Fruit fly (Drosophila melanogaster) whole organism, wandering third instar larva: ENCODE results near the gene Imp.

Source experiments
- Abd-B ChIP-seq: fragments of >200 bp; optimal IDR thresholded peaks from 2 replicates; lab custom pipeline; 2017; ENCODE audit warnings: missing biosample characterization, missing genetic modification characterization
- CG32264 ChIP-seq: fragments of 200-800 bp; sonication (Bioruptor generic); optimal IDR thresholded peaks from 2 replicates; lab custom pipeline; 2016; ENCODE audit warnings: missing biosample characterization, missing genetic modification characterization
- CG9705 ChIP-seq: fragments of 200-800 bp; sonication (Bioruptor generic); optimal IDR thresholded peaks from 2 replicates; lab custom pipeline; 2018; ENCODE audit warnings: missing biosample characterization, mild to moderate bottlenecking, missing genetic modification characterization
- Dfd ChIP-seq: fragments of >200 bp; optimal IDR thresholded peaks from 2 replicates; lab custom pipeline; 2017; ENCODE audit warnings: missing biosample characterization, missing genetic modification characterization
- GATAd ChIP-seq: sonication (Bioruptor generic); optimal IDR thresholded peaks from 2 replicates; lab custom pipeline; 2016; ENCODE audit warnings: missing biosample characterization, missing genetic modification characterization
- Hnf4 ChIP-seq: fragments of 200-800 bp; sonication (Bioruptor generic); optimal IDR thresholded peaks from 2 replicates; lab custom pipeline; 2016; ENCODE audit warnings: missing biosample characterization, mild to moderate bottlenecking, missing genetic modification characterization
- Hr78 ChIP-seq: fragments of >200 bp; optimal IDR thresholded peaks from 2 replicates; lab custom pipeline; 2017; ENCODE audit warnings: missing biosample characterization, missing genetic modification characterization
- Hr83 ChIP-seq: fragments of 200-300 bp; sonication (Bioruptor generic); optimal IDR thresholded peaks from 2 replicates; lab custom pipeline; 2016; ENCODE audit warnings: missing biosample characterization, mild to moderate bottlenecking, missing genetic modification characterization, moderate library complexity; ENCODE audit not compliant: poor library complexity, severe bottlenecking
- N ChIP-seq: fragments of >200 bp; optimal IDR thresholded peaks from 2 replicates; lab custom pipeline; 2018; ENCODE audit warnings: missing biosample characterization, missing external identifiers, missing genetic modification characterization
- Rel ChIP-seq, 2 experiments: fragments of 200-800 bp; sonication (Bioruptor generic) in 1 of 2; optimal IDR thresholded peaks; 2 replicates in 1 of 2; 3 replicates in 1 of 2; lab custom pipeline; 2016 to 2019; ENCODE audit warnings: mild to moderate bottlenecking in 2 of 2, missing biosample characterization in 2 of 2, missing genetic modification characterization in 2 of 2, moderate library complexity in 1 of 2
- Vsx2 ChIP-seq: fragments of 200-300, 225-300 bp; sonication (Bioruptor generic); optimal IDR thresholded peaks from 2 replicates; lab custom pipeline; 2018; ENCODE audit warnings: missing biosample characterization, missing genetic modification characterization; ENCODE audit not compliant: partially characterized antibody
- br ChIP-seq: fragments of 200-800 bp; sonication (Bioruptor generic); optimal IDR thresholded peaks from 2 replicates; lab custom pipeline; 2016; ENCODE audit warnings: missing biosample characterization, missing genetic modification characterization
- brk ChIP-seq: fragments of 200-800 bp; sonication (Bioruptor generic); optimal IDR thresholded peaks from 2 replicates; lab custom pipeline; 2016; ENCODE audit warnings: missing biosample characterization, mild to moderate bottlenecking, missing genetic modification characterization
- foxo ChIP-seq, 2 experiments: fragments of 200-800 bp; sonication (Bioruptor generic); optimal IDR thresholded peaks; 2 replicates in 1 of 2; 3 replicates in 1 of 2; lab custom pipeline; 2016 to 2017; ENCODE audit warnings: missing biosample characterization in 2 of 2, missing genetic modification characterization in 2 of 2
- h ChIP-seq: fragments of 200-800 bp; sonication (Bioruptor generic); optimal IDR thresholded peaks from 3 replicates; lab custom pipeline; 2016; ENCODE audit warnings: missing biosample characterization, mild to moderate bottlenecking, missing genetic modification characterization
- jim ChIP-seq: fragments of 175-275, 200-325 bp; sonication (Bioruptor generic); optimal IDR thresholded peaks from 2 replicates; lab custom pipeline; 2016; ENCODE audit warnings: missing biosample characterization, mild to moderate bottlenecking, missing genetic modification characterization
- pan ChIP-seq: fragments of >200 bp; optimal IDR thresholded peaks from 2 replicates; lab custom pipeline; 2017
- psq ChIP-seq: fragments of 200-800 bp; sonication (Bioruptor generic); optimal IDR thresholded peaks from 3 replicates; lab custom pipeline; 2017; ENCODE audit warnings: missing biosample characterization, mild to moderate bottlenecking, missing genetic modification characterization, moderate library complexity
- tai ChIP-seq: sonication (Bioruptor generic); optimal IDR thresholded peaks from 2 replicates; lab custom pipeline; 2016; ENCODE audit warnings: missing biosample characterization, missing genetic modification characterization
- woc ChIP-seq: sonication (Bioruptor generic); optimal IDR thresholded peaks from 2 replicates; lab custom pipeline; 2016; ENCODE audit warnings: missing biosample characterization, mild to moderate bottlenecking, missing genetic modification characterization

Imp gene

dm6 chrX:10738151-10738430 lies 86.0 kb downstream of the Imp start:
- TF ChIP-seq psq, result no peak
- no peak for TF ChIP-seq br
- TF ChIP-seq tai (GFP tag; lab: Kevin White, UChicago), result no peak
- TF ChIP-seq brk (GFP tag; lab: Kevin White, UChicago), result no peak
- no peak for TF ChIP-seq CG32264 (GFP tag; lab: Kevin White, UChicago)
- no peak for TF ChIP-seq N (GFP tag; lab: Kevin White, UChicago)
- TF ChIP-seq Abd-B (GFP tag; lab: Kevin White, UChicago), result no peak
- TF ChIP-seq GATAd (GFP tag; lab: Kevin White, UChicago), result no peak
- TF ChIP-seq foxo (GFP tag; optimal IDR thresholded peaks at IDR 0.05; lab: Kevin White, UChicago), result no peak
- TF ChIP-seq woc (GFP tag; lab: Kevin White, UChicago), result no peak
- no peak for TF ChIP-seq jim (GFP tag; lab: Kevin White, UChicago)
- no peak for TF ChIP-seq Hr83
- no peak for TF ChIP-seq Vsx2 (GFP tag; lab: Kevin White, UChicago)
- no peak for TF ChIP-seq Hr78 (GFP tag; lab: Kevin White, UChicago)
- TF ChIP-seq pan (lab: Kevin White, UChicago), result no peak
- no peak for TF ChIP-seq Rel (GFP tag; optimal IDR thresholded peaks at IDR 0.05; lab: Kevin White, UChicago)
- no peak for TF ChIP-seq Rel (tag; optimal IDR thresholded peaks at IDR 0.05; lab: Kevin White, UChicago)
- TF ChIP-seq CG9705, result no peak
- no peak for TF ChIP-seq Hnf4
- TF ChIP-seq h (GFP tag; lab: Kevin White, UChicago), result no peak
- TF ChIP-seq Dfd (GFP tag; lab: Kevin White, UChicago), result no peak
